Worm (Caenorhabditis elegans) whole organism, L3 larva: ENCODE measurements around the gene ZK354.9.

Experiments
- R02D3.7 ChIP-seq: fragments of 150-350 bp; optimal IDR thresholded peaks from 2 replicates; lab custom pipeline; 2014; ENCODE audit warnings: missing biosample characterization, missing genetic modification characterization
- aly-2 ChIP-seq: fragments of 150-350 bp; optimal IDR thresholded peaks from 2 replicates; lab custom pipeline; 2014; ENCODE audit warnings: missing biosample characterization, missing genetic modification characterization
- egl-27 ChIP-seq: sonication (generic microtip); optimal IDR thresholded peaks from 4 replicates; lab custom pipeline; 2017; ENCODE audit warnings: missing biosample characterization, missing genetic modification reagents, missing genetic modification characterization
- lin-15B ChIP-seq: fragments of 150-350 bp; optimal IDR thresholded peaks from 2 replicates; lab custom pipeline; 2014; ENCODE audit warnings: missing biosample characterization, missing genetic modification characterization
- lin-39 ChIP-seq: fragments of 150-350 bp; optimal IDR thresholded peaks from 2 replicates; lab custom pipeline; 2018; ENCODE audit warnings: missing biosample characterization, missing genetic modification reagents, missing genetic modification characterization
- mml-1 ChIP-seq: fragments of 150-350 bp; sonication (generic microtip); optimal IDR thresholded peaks from 3 replicates; lab custom pipeline; 2014; ENCODE audit warnings: missing biosample characterization, missing genetic modification characterization
- nhr-12 ChIP-seq: fragments of 150-350 bp; optimal IDR thresholded peaks from 2 replicates; lab custom pipeline; 2014; ENCODE audit warnings: missing biosample characterization, missing genetic modification characterization
- snpc-4 ChIP-seq: fragments of 150-350 bp; optimal IDR thresholded peaks from 2 replicates; lab custom pipeline; 2014; ENCODE audit warnings: missing biosample characterization, missing genetic modification characterization
- ztf-11 ChIP-seq: fragments of 150-350 bp; optimal IDR thresholded peaks from 2 replicates; lab custom pipeline; 2014; ENCODE audit warnings: missing biosample characterization, missing genetic modification characterization

- TF ChIP-seq aly-2 (tag; lab: Kevin White, UChicago) (no peak), R02D3.7 (tag; lab: Kevin White, UChicago) (no peak), nhr-12 (tag; lab: Kevin White, UChicago) (no peak), lin-15B (tag; lab: Kevin White, UChicago) (no peak), snpc-4 (no peak), ztf-11 (tag; lab: Kevin White, UChicago) (no peak), egl-27 (tag; lab: Kevin White, UChicago) (no peak), mml-1 (tag; lab: Kevin White, UChicago) (no peak), lin-39 (tag; lab: Kevin White, UChicago) (no peak)
Measured at ce11 chrIV:5337649-5338048, 29.7 kb upstream of the ZK354.9 start.
